Worm (Caenorhabditis elegans): ENCODE measurements around the gene srt-28.

Gene srt-28

DNA sequence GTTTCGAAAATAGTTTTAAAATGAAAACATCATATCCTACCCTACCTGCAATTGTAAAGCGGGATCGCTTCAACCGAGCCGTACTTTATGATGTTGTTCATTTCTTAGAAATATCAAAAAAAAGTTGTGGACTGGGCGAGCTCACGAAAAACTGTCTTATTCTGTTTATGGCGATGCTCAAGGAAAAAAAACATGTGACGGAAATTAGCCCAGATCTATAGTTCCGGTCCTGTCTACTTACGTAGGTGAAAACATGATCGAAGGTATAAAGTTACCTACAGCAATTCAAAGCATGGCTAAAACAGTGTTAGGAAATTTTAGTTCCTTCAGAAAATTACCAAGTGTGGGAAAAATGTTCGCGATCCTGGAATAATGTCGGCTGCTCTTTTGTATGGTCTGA, 7.3 kb upstream of the srt-28 start, which contains the start of gene srt-27:
TSS of gene srt-27 (minus strand) at position 101 of the 400 bp plus-strand sequence.
- TF ChIP-seq F52B5.7 (tag; optimal IDR thresholded peaks at IDR 0.05), result no peak
- no peak for TF ChIP-seq B0019.2 (GFP tag; conservative IDR thresholded peaks at IDR 0.05)
- no peak for TF ChIP-seq repo-1 (tag; optimal IDR thresholded peaks at IDR 0.05)
- TF ChIP-seq egl-44 (GFP tag; IDR thresholded peaks at IDR 0.05), result no peak

ce11 chrV:2718688-2719185, 5.3 kb upstream of the srt-28 start, which contains the start of gene srt-29:
Gene srt-29 (minus strand): TSS chrV:2719135.
- TF ChIP-seq F52B5.7 (tag; optimal IDR thresholded peaks at IDR 0.05) (no peak), ztf-28 (GFP tag; IDR thresholded peaks at IDR 0.05) (0 out of 2 replicates have a peak, but pooled peaks have one; percentile 13), mes-4 (tag; optimal IDR thresholded peaks at IDR 0.05) (no peak), egrh-3 (GFP tag; IDR thresholded peaks at IDR 0.05) (peak; percentile 72; the same call in 1 of the 2 replicates), zfh-2 (GFP tag; conservative IDR thresholded peaks at IDR 0.05) (peak; percentile 88), snpc-4 (GFP tag; optimal IDR thresholded peaks at IDR 0.05) (no peak), snpc-4 (tag; optimal IDR thresholded peaks at IDR 0.05) (peak in 1 of 4 experiments; percentile 51)

ce11 chrV:2716933-2717332, 3.5 kb upstream of the srt-28 start:
- TF ChIP-seq zfh-2 (GFP tag; conservative IDR thresholded peaks at IDR 0.05) (peak; percentile 84), hmg-1.2 (GFP tag; IDR thresholded peaks at IDR 0.05) (peak; percentile 25; the same call in 1 of the 2 replicates), F37B4.10 (GFP tag; IDR thresholded peaks at IDR 0.05) (0 out of 2 replicates have a peak, but pooled peaks have one; percentile 65), F10E7.11 (tag; optimal IDR thresholded peaks at IDR 0.05) (no peak), hrde-1 (tag; optimal IDR thresholded peaks at IDR 0.05; ENCODE audit: borderline replicate concordance) (no peak), rec-8 (tag; optimal IDR thresholded peaks at IDR 0.05) (no peak), Y67H2A.10 (GFP tag; conservative IDR thresholded peaks at IDR 0.05) (no peak), egrh-3 (GFP tag; IDR thresholded peaks at IDR 0.05) (peak; percentile 49; the same call in 1 of the 2 replicates), hmg-20 (GFP tag; IDR thresholded peaks at IDR 0.05) (no peak), tbx-9 (tag; optimal IDR thresholded peaks at IDR 0.05; ENCODE audit: borderline replicate concordance) (no peak), ceh-79 (tag; optimal IDR thresholded peaks at IDR 0.05) (no peak), snpc-4 (GFP tag; optimal IDR thresholded peaks at IDR 0.05) (no peak), snpc-4 (tag; optimal IDR thresholded peaks at IDR 0.05) (peak in 2 of 4 experiments; percentile 71 to 89), Y53G8AR.9 (GFP tag; conservative IDR thresholded peaks at IDR 0.05) (no peak), nhr-179 (tag; optimal IDR thresholded peaks at IDR 0.05) (no peak), pbrm-1 (GFP tag; IDR thresholded peaks at IDR 0.05) (peak; percentile 37; the same call in 1 of the 2 replicates), nhr-80 (tag; optimal IDR thresholded peaks at IDR 0.05) (no peak), die-1 (tag; optimal IDR thresholded peaks at IDR 0.05) (no peak)

- TF ChIP-seq akir-1 (GFP tag; optimal IDR thresholded peaks at IDR 0.05), result no peak
- peak; percentile 79 for TF ChIP-seq nhr-80 (tag; optimal IDR thresholded peaks at IDR 0.05)
- no peak for TF ChIP-seq ets-4 (GFP tag; optimal IDR thresholded peaks at IDR 0.05)
- TF ChIP-seq cebp-2 (GFP tag; IDR thresholded peaks at IDR 0.05), result no peak
- no peak for TF ChIP-seq F10E7.11 (tag; optimal IDR thresholded peaks at IDR 0.05)
These were observed 2.0 kb downstream of the srt-28 start, which contains the start of gene C24B9.3 for ce11 chrV:2711429-2711828. Gene C24B9.3 (minus strand): TSS chrV:2711599.

DNA sequence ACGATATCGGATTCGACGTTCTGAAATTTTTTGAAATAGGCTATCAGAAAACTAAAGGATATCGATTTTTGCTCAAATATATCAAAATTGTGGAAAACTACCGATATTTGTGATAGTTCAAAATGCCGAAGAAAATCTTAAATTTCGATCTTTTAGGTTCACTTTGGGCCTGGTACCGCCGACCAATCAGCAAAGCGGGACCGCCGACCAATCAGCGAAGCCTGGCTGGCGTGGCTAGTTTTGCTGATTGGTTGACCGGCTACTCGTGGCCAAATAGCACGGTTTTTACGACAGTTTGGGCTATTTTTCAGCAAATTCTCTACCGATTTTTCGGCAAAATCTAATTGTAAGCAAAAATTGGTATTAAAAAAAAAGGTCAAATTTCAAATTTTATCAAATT, 3.2 kb downstream of the srt-28 start:
- TF ChIP-seq F23B12.7 (tag; optimal IDR thresholded peaks at IDR 0.05; ENCODE audit: insufficient read depth) (no peak), ztf-25 (GFP tag; IDR thresholded peaks at IDR 0.05) (no peak), tbp1 (GFP tag; optimal IDR thresholded peaks at IDR 0.05) (no peak), zfh-2 (GFP tag; conservative IDR thresholded peaks at IDR 0.05) (no peak), bed-2 (GFP tag; IDR thresholded peaks at IDR 0.05) (no peak), pbrm-1 (GFP tag; IDR thresholded peaks at IDR 0.05) (no peak), lsy-27 (tag; optimal IDR thresholded peaks at IDR 0.05; ENCODE audit: borderline replicate concordance, insufficient read depth) (no peak), let-607 (tag; optimal IDR thresholded peaks at IDR 0.05) (no peak)
